Worm (Caenorhabditis elegans) whole organism, late embryonic: ENCODE measurements around the gene ghi-1.
A peak's percentile ranks its signal among the peaks of the same experiment; 100 is the strongest.

Source experiments
- C08G9.2 ChIP-seq: sonication (generic microtip); optimal IDR thresholded peaks from 2 replicates; lab custom pipeline; 2016; ENCODE audit warnings: mild to moderate bottlenecking, missing genetic modification characterization, moderate library complexity, missing compliant biosample characterization
- C38D4.7 ChIP-seq: fragments of 200-800 bp; sonication (Bioruptor generic); optimal IDR thresholded peaks from 2 replicates; lab custom pipeline; 2018; ENCODE audit warnings: mild to moderate bottlenecking, missing genetic modification characterization, moderate library complexity, missing compliant biosample characterization
- F13H6.1 ChIP-seq: sonication (generic microtip); optimal IDR thresholded peaks from 2 replicates; lab custom pipeline; 2016; ENCODE audit warnings: missing genetic modification characterization, missing compliant biosample characterization
- K02D7.2 ChIP-seq: sonication (generic microtip); optimal IDR thresholded peaks from 2 replicates; lab custom pipeline; 2017; ENCODE audit warnings: mild to moderate bottlenecking, missing genetic modification characterization, missing compliant biosample characterization
- K09A11.1 ChIP-seq: sonication (generic microtip); optimal IDR thresholded peaks from 2 replicates; lab custom pipeline; 2017; ENCODE audit warnings: antibody characterized with exemption, mild to moderate bottlenecking, missing genetic modification characterization, missing compliant biosample characterization; ENCODE audit not compliant: insufficient read depth
- T23F11.4 ChIP-seq: fragments of 200-800 bp; sonication (Bioruptor generic); optimal IDR thresholded peaks from 2 replicates; lab custom pipeline; 2018; ENCODE audit warnings: mild to moderate bottlenecking, missing genetic modification characterization, missing compliant biosample characterization
- Y22D7AL.16 ChIP-seq: sonication (generic microtip); optimal IDR thresholded peaks from 2 replicates; lab custom pipeline; 2016; ENCODE audit warnings: missing genetic modification characterization, missing compliant biosample characterization
- ahr-1 ChIP-seq: sonication (generic microtip); optimal IDR thresholded peaks from 2 replicates; lab custom pipeline; 2016; ENCODE audit warnings: missing genetic modification characterization, missing compliant biosample characterization
- ama-1 ChIP-seq: fragments of 150-350 bp; optimal IDR thresholded peaks from 2 replicates; lab custom pipeline; 2014
- ceh-14 ChIP-seq: sonication (generic microtip); optimal IDR thresholded peaks from 2 replicates; lab custom pipeline; 2016; ENCODE audit warnings: missing genotype, missing genetic modification characterization, missing compliant biosample characterization
- ceh-2 ChIP-seq: sonication (generic microtip); optimal IDR thresholded peaks from 2 replicates; lab custom pipeline; 2016; ENCODE audit warnings: missing genotype, missing genetic modification characterization, missing compliant biosample characterization
- ceh-22 ChIP-seq: sonication (generic microtip); optimal IDR thresholded peaks from 2 replicates; lab custom pipeline; 2017; ENCODE audit warnings: missing biosample characterization, missing genetic modification characterization
- ceh-30 ChIP-seq: fragments of 150-350 bp; optimal IDR thresholded peaks from 2 replicates; lab custom pipeline; 2014; ENCODE audit warnings: missing biosample characterization, missing genetic modification characterization
- ceh-34 ChIP-seq: sonication (generic microtip); optimal IDR thresholded peaks from 2 replicates; lab custom pipeline; 2016; ENCODE audit warnings: mild to moderate bottlenecking, missing genetic modification characterization, missing compliant biosample characterization
- ceh-45 ChIP-seq: fragments of 200-800 bp; sonication (Bioruptor generic); IDR thresholded peaks from 2 replicates; pipeline ENCODE4 v1.3.6; 2022; ENCODE audit warnings: missing genetic modification reagents, missing genetic modification characterization, missing compliant biosample characterization
- ceh-48 ChIP-seq: sonication (generic microtip); optimal IDR thresholded peaks from 2 replicates; lab custom pipeline; 2016; ENCODE audit warnings: missing genetic modification characterization, inconsistent platforms, missing compliant biosample characterization
- ceh-9 ChIP-seq: sonication (generic microtip); optimal IDR thresholded peaks from 2 replicates; lab custom pipeline; 2016; ENCODE audit warnings: mild to moderate bottlenecking, missing genetic modification characterization, inconsistent platforms, missing compliant biosample characterization
- che-1 ChIP-seq: sonication (generic microtip); optimal IDR thresholded peaks from 2 replicates; lab custom pipeline; 2016; ENCODE audit warnings: mild to moderate bottlenecking, missing genetic modification characterization, missing compliant biosample characterization
- dmd-4 ChIP-seq: sonication (generic microtip); optimal IDR thresholded peaks from 2 replicates; lab custom pipeline; 2016; ENCODE audit warnings: borderline replicate concordance, missing genetic modification characterization, missing compliant biosample characterization
- elt-2 ChIP-seq: sonication (generic microtip); optimal IDR thresholded peaks from 2 replicates; lab custom pipeline; 2016; ENCODE audit warnings: missing genetic modification reagents, missing genetic modification characterization, missing compliant biosample characterization
- elt-4 ChIP-seq: sonication (generic microtip); optimal IDR thresholded peaks from 2 replicates; lab custom pipeline; 2016; ENCODE audit warnings: missing genetic modification characterization, missing compliant biosample characterization
- ets-4 ChIP-seq: sonication (generic microtip); optimal IDR thresholded peaks from 2 replicates; lab custom pipeline; 2016; ENCODE audit warnings: missing genetic modification characterization, missing compliant biosample characterization
- eyg-1 ChIP-seq: sonication (generic microtip); optimal IDR thresholded peaks from 2 replicates; lab custom pipeline; 2016; ENCODE audit warnings: missing genotype, missing genetic modification characterization, missing compliant biosample characterization
- fkh-10 ChIP-seq: fragments of 150-350 bp; optimal IDR thresholded peaks from 2 replicates; lab custom pipeline; 2014; ENCODE audit warnings: missing biosample characterization, missing genetic modification reagents, missing genetic modification characterization
- fkh-6 ChIP-seq: sonication (generic microtip); optimal IDR thresholded peaks from 2 replicates; lab custom pipeline; 2016; ENCODE audit warnings: missing genetic modification characterization, missing compliant biosample characterization
- hlh-15 ChIP-seq: sonication (generic microtip); optimal IDR thresholded peaks from 2 replicates; lab custom pipeline; 2016; ENCODE audit warnings: missing genetic modification characterization, missing compliant biosample characterization
- hlh-30 ChIP-seq: sonication (generic microtip); optimal IDR thresholded peaks from 2 replicates; lab custom pipeline; 2017; ENCODE audit warnings: antibody characterized with exemption, missing genetic modification characterization, missing compliant biosample characterization; ENCODE audit not compliant: insufficient read depth
- hlh-6 ChIP-seq: sonication (generic microtip); optimal IDR thresholded peaks from 2 replicates; lab custom pipeline; 2016; ENCODE audit warnings: missing genotype, missing genetic modification characterization, missing compliant biosample characterization
- lim-6 ChIP-seq: sonication (generic microtip); optimal IDR thresholded peaks from 2 replicates; lab custom pipeline; 2016; ENCODE audit warnings: missing genetic modification characterization, missing compliant biosample characterization
- lin-11 ChIP-seq: fragments of 200-800 bp; sonication (Bioruptor generic); optimal IDR thresholded peaks from 2 replicates; lab custom pipeline; 2018; ENCODE audit warnings: mild to moderate bottlenecking, missing genetic modification characterization, missing compliant biosample characterization
- madf-2 ChIP-seq: sonication (generic microtip); optimal IDR thresholded peaks from 2 replicates; lab custom pipeline; 2017; ENCODE audit warnings: missing genetic modification characterization, missing compliant biosample characterization
- mec-3 ChIP-seq: sonication (generic microtip); optimal IDR thresholded peaks from 2 replicates; lab custom pipeline; 2016; ENCODE audit warnings: borderline replicate concordance, missing genetic modification characterization, missing compliant biosample characterization
- nfya-1 ChIP-seq: sonication (generic microtip); optimal IDR thresholded peaks from 2 replicates; lab custom pipeline; 2017; ENCODE audit warnings: missing genetic modification characterization, mild to moderate bottlenecking, missing compliant biosample characterization, antibody characterized with exemption, moderate library complexity
- npax-4 ChIP-seq: sonication (generic microtip); optimal IDR thresholded peaks from 2 replicates; lab custom pipeline; 2016; ENCODE audit warnings: missing genetic modification characterization, missing compliant biosample characterization
- odd-2 ChIP-seq: sonication (generic microtip); optimal IDR thresholded peaks from 2 replicates; lab custom pipeline; 2017; ENCODE audit warnings: antibody characterized with exemption, mild to moderate bottlenecking, missing genetic modification characterization, missing compliant biosample characterization
- pag-3 ChIP-seq: sonication (generic microtip); optimal IDR thresholded peaks from 2 replicates; lab custom pipeline; 2016; ENCODE audit warnings: missing compliant biosample characterization, missing genetic modification characterization, borderline replicate concordance
- pax-1 ChIP-seq: fragments of 150-350 bp; optimal IDR thresholded peaks from 2 replicates; lab custom pipeline; 2014; ENCODE audit warnings: missing biosample characterization, missing genetic modification characterization
- pros-1 ChIP-seq: fragments of 150-350 bp; optimal IDR thresholded peaks from 2 replicates; lab custom pipeline; 2014; ENCODE audit warnings: missing biosample characterization, missing genetic modification reagents, missing genetic modification characterization
- rnt-1 ChIP-seq: sonication (generic microtip); optimal IDR thresholded peaks from 2 replicates; lab custom pipeline; 2016; ENCODE audit warnings: missing genetic modification characterization, missing compliant biosample characterization
- sdc-2 ChIP-seq: sonication (generic microtip); optimal IDR thresholded peaks from 2 replicates; lab custom pipeline; 2016; ENCODE audit warnings: missing genotype, missing genetic modification characterization, missing compliant biosample characterization
- sox-2 ChIP-seq: fragments of 200-800 bp; sonication (Bioruptor generic); IDR thresholded peaks from 2 replicates; pipeline ENCODE4 v1.3.6; 2022; ENCODE audit warnings: missing genetic modification reagents, missing genetic modification characterization, missing compliant biosample characterization
- sox-4 ChIP-seq: sonication (generic microtip); optimal IDR thresholded peaks from 2 replicates; lab custom pipeline; 2017; ENCODE audit warnings: mild to moderate bottlenecking, missing genetic modification characterization, inconsistent platforms, missing compliant biosample characterization
- syd-9 ChIP-seq: sonication (generic microtip); optimal IDR thresholded peaks from 2 replicates; lab custom pipeline; 2016; ENCODE audit warnings: mild to moderate bottlenecking, missing genetic modification characterization, moderate library complexity, missing compliant biosample characterization
- tbx-2 ChIP-seq: sonication (generic microtip); optimal IDR thresholded peaks from 2 replicates; lab custom pipeline; 2016; ENCODE audit warnings: missing genetic modification characterization, missing compliant biosample characterization
- ttx-3 ChIP-seq: sonication (generic microtip); optimal IDR thresholded peaks from 2 replicates; lab custom pipeline; 2016; ENCODE audit warnings: missing genetic modification reagents, missing genetic modification characterization, missing compliant biosample characterization
- unc-42 ChIP-seq: sonication (generic microtip); optimal IDR thresholded peaks from 2 replicates; lab custom pipeline; 2016; ENCODE audit warnings: missing genotype, missing genetic modification characterization, missing compliant biosample characterization
- unc-55 ChIP-seq: sonication (generic microtip); optimal IDR thresholded peaks from 2 replicates; lab custom pipeline; 2017; ENCODE audit warnings: missing biosample characterization, missing genetic modification reagents, missing genetic modification characterization
- unc-86 ChIP-seq: sonication (generic microtip); optimal IDR thresholded peaks from 2 replicates; lab custom pipeline; 2016; ENCODE audit warnings: missing genetic modification characterization, missing compliant biosample characterization
- zip-5 ChIP-seq: sonication (generic microtip); optimal IDR thresholded peaks from 2 replicates; lab custom pipeline; 2016; ENCODE audit warnings: missing genetic modification characterization, missing compliant biosample characterization

ghi-1 gene

DNA sequence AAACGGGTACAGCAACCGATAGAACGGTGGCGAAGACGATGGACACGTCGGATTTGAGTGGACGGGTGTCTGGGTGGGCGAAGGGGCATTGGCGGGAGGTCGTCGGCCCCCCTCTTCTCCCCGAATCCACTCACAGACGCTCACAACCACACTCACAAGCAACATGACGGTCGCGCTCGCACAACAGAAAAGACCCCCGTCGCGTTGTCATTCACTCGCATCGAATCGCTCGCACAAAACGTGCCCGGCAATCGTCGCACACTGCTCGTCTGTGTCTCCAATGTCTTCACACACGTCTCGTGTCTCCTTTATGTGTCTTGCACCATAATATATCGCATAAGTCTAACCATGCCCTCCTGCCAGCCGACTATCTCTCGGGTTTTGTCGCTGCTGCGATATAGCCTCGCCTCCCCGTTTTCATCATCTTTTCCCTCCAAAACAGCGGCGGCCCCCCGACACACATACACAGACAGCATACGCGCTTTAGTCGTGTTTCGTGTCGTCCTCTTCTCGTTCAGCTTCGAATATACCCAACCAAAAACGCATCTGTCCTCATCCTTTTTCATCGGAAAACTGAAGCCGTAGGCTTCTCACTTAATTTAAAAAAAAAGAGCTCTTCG is 12.4 kb upstream of the ghi-1 start (continued):
- TF ChIP-seq K09A11.1 (tag; lab: Kevin White, UChicago) (peak; percentile 54), ceh-45 (GFP tag; lab: Robert Waterston, UW) (no peak), unc-42 (tag; lab: Kevin White, UChicago) (peak; percentile 34), ets-4 (tag; lab: Kevin White, UChicago) (peak; percentile 3), syd-9 (peak; percentile 69), unc-86 (no peak), pag-3 (tag; lab: Kevin White, UChicago) (no peak), ceh-48 (no peak), madf-2 (tag; lab: Kevin White, UChicago) (peak; percentile 100), sdc-2 (tag; lab: Kevin White, UChicago) (peak; percentile 64), elt-2 (tag; lab: Kevin White, UChicago) (peak; percentile 54), ceh-2 (tag; lab: Kevin White, UChicago) (peak; percentile 24), Y22D7AL.16 (tag; lab: Kevin White, UChicago) (no peak), che-1 (peak; percentile 18), unc-55 (GFP tag; lab: Kevin White, UChicago) (peak; percentile 89), elt-4 (tag; lab: Kevin White, UChicago) (no peak), F13H6.1 (tag; lab: Kevin White, UChicago) (peak; percentile 67), dmd-4 (tag; lab: Kevin White, UChicago) (no peak), ceh-34 (tag; lab: Kevin White, UChicago) (peak; percentile 90), pros-1 (tag; lab: Kevin White, UChicago) (peak; percentile 80), ahr-1 (no peak), sox-4 (tag; lab: Kevin White, UChicago) (no peak), sox-2 (peak; percentile 24; the same call in 1 of the 2 replicates), npax-4 (tag; lab: Kevin White, UChicago) (no peak), ceh-14 (tag; lab: Kevin White, UChicago) (peak; percentile 47), K02D7.2 (tag; lab: Kevin White, UChicago) (no peak), ceh-22 (tag; lab: Kevin White, UChicago) (peak; percentile 91), lin-11 (tag; lab: Kevin White, UChicago) (no peak), rnt-1 (peak; percentile 86), fkh-6 (tag; lab: Kevin White, UChicago) (peak; percentile 2), ceh-30 (tag; lab: Kevin White, UChicago) (no peak), nfya-1 (tag; lab: Kevin White, UChicago) (peak; percentile 91), ama-1 (lab: Kevin White, UChicago) (no peak), zip-5 (tag; lab: Kevin White, UChicago) (no peak), lim-6 (tag; lab: Kevin White, UChicago) (no peak), mec-3 (tag; lab: Kevin White, UChicago) (no peak), T23F11.4 (peak; percentile 36), C38D4.7 (GFP tag; lab: Kevin White, UChicago) (peak; percentile 16), fkh-10 (GFP tag; lab: Kevin White, UChicago) (no peak)

DNA sequence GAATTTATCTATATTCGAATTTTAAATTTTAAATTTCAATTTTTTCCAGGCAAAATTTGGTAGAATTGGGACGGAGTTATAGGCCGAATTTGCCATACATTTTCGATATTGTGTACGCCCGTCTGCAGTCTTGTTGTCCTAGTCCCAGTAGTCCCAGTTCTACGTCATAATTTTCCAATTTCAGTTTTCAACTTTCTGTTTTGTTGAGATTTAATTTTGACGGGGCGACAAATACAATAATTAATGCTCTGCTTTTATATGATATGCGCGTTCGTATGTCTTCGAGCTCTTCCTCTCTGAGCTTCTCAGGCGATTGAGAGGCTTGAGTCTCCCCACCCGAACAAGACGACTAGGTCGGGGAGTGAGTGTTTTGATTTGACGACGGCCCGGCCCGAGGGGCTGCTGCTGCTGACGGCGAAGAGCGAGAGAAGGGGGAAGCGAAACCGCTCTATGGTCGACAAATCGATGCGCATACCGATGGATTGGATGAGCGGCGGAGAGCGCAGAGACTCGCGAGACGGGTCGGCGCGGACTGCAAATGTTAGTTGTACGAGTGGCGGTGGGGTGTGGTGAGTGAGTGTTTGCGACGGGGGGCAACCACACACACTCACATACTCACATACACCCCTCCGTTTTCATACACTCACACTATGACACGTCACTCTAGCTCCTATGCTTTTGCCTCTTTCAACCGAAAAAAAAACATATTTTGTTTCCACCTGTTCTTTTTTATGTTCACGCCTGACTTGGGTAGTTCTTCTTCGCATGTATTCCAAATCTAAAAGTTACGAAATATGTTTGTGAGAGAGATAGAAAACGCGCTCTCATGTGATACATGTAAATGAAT is 11.6 kb upstream of the ghi-1 start:
- no peak for TF ChIP-seq pax-1 (tag; lab: Kevin White, UChicago)
- peak; percentile 58 for TF ChIP-seq ets-4 (tag; lab: Kevin White, UChicago)
- peak; percentile 82 for TF ChIP-seq hlh-6 (tag; lab: Kevin White, UChicago)
- TF ChIP-seq npax-4 (tag; lab: Kevin White, UChicago), result no peak
- TF ChIP-seq sdc-2 (tag; lab: Kevin White, UChicago), result peak; percentile 59
- TF ChIP-seq elt-2 (tag; lab: Kevin White, UChicago), result peak; percentile 33
- TF ChIP-seq tbx-2 (tag; lab: Kevin White, UChicago), result peak; percentile 97
- TF ChIP-seq hlh-30, result peak; percentile 60
- no peak for TF ChIP-seq odd-2 (tag; lab: Kevin White, UChicago)
- TF ChIP-seq fkh-10 (GFP tag; lab: Kevin White, UChicago), result peak; percentile 58
- TF ChIP-seq hlh-15 (tag; lab: Kevin White, UChicago), result no peak
- 0 out of 2 replicates have a peak, but pooled peaks have one; percentile 42 for TF ChIP-seq ceh-45 (GFP tag; lab: Robert Waterston, UW)
- TF ChIP-seq eyg-1 (tag; lab: Kevin White, UChicago), result peak; percentile 78
- no peak for TF ChIP-seq ceh-9 (tag; lab: Kevin White, UChicago)
- TF ChIP-seq ttx-3, result peak; percentile 43
- no peak for TF ChIP-seq che-1
- TF ChIP-seq C08G9.2 (tag; lab: Kevin White, UChicago), result peak; percentile 54
- peak; percentile 66 for TF ChIP-seq syd-9
